Fruit fly (Drosophila melanogaster): Measurements from ENCODE around the gene CG3704.

CG3704 gene

DNA sequence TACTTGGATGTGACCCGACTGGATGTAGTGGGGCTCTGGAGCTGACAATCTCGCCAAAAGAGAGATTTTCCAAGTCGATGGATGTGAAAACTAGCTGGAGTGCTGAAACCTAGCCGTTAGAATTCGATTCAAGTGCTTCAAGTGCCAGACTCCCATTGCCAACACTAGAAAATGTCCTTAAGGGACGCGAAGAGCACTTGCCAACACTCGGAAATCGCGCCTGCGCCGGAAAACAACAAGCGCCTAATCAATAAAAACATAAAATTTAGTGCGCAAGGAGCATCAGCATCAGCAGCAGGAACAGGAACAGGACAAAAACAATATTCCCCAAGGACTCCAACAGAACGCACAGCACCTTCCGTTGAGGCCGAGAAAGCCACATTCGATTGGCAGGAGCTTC is 7.7 kb downstream of the CG3704 start:
- no peak for TF ChIP-seq CG17801 (GFP tag; optimal IDR thresholded peaks at IDR 0.05; ENCODE audit: partially characterized antibody)

DNA sequence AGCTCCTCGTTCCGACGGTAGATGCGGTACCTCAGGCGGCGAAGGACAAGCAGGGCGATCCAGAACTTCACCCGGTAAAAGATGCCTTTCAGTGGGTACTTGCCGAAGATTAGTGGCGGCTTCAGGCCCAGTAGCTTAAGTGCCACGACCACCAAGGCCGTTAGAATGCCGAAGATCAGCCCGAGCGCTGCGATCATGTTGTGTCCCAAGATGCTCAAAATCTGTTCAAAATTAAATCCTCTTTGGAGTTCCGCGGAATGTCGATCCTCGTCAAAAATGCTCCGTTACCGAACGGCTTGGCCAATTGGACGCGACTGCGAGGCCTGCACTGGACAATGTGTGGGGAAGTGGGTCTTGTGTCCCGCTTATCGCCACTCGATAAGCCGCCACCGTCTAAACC is 8.4 kb downstream of the CG3704 start, which contains the start of the genes CG32815 and CG3706:
Gene CG32815, plus strand, starts transcription at position 301 of the 400 bp plus-strand sequence.
Gene CG3706, minus strand, starts transcription at position 310 of the 400 bp plus-strand sequence.
- no peak for TF ChIP-seq CG17801 (GFP tag; optimal IDR thresholded peaks at IDR 0.05; ENCODE audit: partially characterized antibody)

DNA sequence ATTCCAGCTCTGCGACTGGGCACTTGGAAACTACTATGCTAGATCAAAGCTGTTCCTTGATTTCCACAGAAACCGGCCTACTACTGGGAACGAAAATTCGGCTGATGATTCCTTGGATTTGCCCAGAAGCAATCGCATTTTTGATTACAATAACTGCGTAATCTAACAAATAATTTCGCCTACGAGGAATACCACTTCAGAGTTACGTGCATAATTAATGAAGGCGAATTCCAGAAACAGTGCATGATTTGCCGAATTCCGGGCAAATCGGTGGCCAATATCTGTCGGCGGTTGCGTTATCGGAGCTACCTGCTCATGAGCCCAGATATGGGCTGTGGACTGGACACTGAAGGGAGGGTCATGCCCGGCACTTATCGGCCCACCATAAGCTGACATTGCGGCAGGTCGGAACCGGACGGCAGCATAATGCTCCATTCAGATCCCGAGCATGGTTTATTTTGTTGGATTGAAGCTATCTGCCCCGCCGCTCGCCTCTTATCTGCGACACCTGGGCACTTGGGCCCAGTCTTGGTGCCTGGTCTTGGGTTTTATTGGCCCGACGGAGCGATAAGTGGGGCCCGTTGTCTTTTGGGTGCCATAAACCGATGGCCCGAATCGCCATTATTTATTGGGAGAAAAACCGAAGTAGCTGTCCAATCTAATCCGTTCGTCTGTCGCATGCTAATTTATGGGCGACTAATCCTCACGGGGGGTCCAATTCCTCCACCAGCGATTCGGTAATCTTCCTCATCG is 10.4 kb downstream of the CG3704 start, which contains the start of gene CG3708:
Gene CG3708, minus strand, starts transcription at position 51 of the 753 bp plus-strand sequence.
- TF ChIP-seq CG17801 (GFP tag; optimal IDR thresholded peaks at IDR 0.05; ENCODE audit: partially characterized antibody) = no peak

DNA sequence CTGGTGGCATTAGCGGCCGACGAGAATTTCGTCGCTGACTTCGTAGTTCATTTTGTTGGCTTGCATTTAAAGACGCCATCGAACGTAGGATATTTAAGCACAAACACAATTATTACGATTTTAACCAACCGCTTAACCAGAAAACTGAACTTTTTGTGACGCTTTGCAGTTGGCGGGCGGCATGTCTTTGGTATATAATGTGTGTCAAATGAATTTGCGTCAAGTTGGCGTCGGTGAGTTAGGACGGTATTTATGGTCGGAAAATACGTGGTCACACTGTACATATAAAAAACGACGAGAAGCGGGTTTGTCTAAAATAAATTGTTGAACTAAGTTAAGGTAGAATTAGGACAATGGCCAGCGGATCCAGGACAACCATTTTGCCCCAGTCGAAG is 12.7 kb downstream of the CG3704 start, which contains the start of the genes CG43867 and MED22:
Gene CG43867, minus strand, starts transcription at position 113 of the 395 bp plus-strand sequence.
Gene MED22, plus strand, starts transcription at position 277 of the 395 bp plus-strand sequence.
- TF ChIP-seq CG17801 (GFP tag; optimal IDR thresholded peaks at IDR 0.05; ENCODE audit: partially characterized antibody) = no peak

DNA sequence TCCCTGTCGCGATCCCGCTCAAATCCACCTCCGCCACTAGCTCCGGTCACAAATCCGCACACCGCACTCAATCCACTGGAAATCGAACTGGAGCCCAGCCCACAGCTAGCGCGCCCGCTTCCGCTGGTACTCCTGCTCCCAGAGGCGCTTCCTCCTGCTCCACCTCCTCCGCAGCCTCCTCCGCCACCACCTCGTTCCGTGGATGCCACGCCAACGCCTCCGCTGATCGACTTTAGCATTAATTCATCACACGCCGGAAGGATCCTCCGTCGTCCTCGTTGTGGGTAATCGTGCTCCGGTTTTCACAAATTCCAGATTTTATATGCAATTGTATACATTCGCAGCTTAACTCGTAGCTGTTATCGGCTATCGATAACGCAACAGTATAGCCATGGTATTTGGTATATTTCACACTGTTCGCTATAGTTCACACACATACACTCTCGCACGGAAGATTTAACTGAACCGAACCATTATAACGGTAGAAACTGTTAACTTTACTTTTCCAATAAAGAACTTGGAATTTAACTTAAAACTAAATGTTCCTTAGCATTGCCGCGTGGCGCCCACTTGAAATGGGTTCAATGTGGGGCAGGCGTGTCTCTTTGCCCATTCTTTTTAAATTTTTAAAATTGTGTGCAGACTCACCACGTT is 13.3 kb downstream of the CG3704 start, which contains the start of gene Lztr1:
Gene Lztr1, minus strand, starts transcription at position 374 of the 654 bp plus-strand sequence.
- no peak for TF ChIP-seq CG17801 (GFP tag; optimal IDR thresholded peaks at IDR 0.05; ENCODE audit: partially characterized antibody)

DNA sequence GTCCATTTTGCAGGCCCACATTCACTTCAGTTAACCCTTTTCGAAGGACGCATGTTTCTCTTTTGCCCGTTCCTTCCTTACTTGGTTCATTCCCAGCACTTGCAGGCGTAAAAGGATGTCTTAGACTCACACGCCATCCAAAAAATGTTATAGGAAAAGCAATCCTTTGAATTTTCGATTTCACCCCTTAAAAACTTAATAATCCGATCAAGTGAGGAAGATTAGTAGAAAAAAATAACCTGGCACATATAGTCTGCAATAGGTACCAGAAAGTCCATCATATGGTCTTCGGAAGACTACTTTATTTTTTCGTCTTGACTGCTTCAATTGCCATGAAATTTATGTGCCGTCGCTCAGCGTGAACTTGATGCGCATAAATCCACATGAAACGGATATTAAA is 19.2 kb downstream of the CG3704 start:
- no peak for TF ChIP-seq CG17801 (GFP tag; optimal IDR thresholded peaks at IDR 0.05; ENCODE audit: partially characterized antibody)

DNA sequence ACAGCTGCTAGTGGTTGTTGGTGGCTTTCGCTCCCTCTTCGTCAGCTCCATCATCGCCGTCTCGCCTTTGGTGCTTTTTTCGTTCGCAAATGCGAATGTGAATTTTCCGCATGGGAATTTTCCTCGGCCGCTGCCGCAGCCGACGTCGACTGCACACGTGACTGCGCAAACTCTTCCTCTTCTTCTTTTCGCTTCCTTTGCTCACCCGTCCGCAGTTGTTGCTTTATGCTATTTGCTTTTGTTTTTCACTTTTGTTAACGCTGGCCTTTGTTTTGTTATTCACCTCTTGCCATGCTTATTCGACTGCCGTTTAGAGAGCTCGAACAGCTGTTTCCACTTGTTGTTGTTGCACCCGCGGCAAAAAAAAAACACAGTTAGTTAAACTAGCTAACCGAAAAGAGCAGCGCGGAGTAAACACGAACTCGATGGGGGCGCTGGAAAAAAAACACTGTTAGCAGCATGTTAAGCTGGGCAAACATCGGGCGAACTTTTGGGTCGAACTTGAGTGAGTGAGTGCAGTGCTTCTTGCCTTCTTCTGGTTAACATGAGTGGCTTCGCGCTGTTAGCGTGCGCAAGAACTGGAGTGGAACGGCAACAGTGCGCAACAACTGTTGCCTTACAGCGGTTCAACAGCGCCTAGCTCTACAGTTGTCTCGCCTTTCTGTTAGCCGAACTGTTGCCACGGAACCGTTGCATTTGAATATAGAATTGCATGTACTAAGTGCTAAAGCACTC is 31.7 kb downstream of the CG3704 start:
- TF ChIP-seq CG17801 (GFP tag; optimal IDR thresholded peaks at IDR 0.05; ENCODE audit: partially characterized antibody) = no peak

DNA sequence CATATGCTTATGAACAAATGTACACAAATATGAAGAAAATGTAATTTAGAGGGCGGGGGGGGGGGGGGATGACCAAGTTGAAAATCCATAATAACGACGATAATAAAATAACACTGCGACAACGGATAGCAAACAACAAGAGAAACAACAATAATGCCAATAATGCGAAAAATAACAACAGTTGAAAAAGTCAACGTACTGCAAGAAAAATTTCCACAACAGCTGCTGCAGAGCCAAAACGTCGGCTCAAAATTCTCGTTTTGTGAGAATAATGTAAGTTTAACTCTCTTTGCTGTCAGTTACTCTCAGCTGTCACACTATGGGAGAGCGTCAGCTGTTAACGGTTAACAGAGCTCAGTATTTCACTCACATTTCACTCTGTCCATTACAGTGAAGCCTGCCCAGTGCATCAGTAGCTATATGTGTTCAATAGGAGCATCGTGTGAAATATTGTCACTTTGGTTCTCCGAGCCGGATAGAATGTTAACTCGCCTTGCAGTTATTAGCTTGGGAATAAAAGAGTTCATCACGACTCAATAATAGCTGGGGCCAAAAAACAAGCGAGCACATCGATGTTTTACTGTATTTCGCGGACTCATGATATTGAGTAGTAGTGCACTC is 39.8 kb downstream of the CG3704 start:
- peak; percentile 96 for TF ChIP-seq CG17801 (GFP tag; optimal IDR thresholded peaks at IDR 0.05; ENCODE audit: partially characterized antibody)

DNA sequence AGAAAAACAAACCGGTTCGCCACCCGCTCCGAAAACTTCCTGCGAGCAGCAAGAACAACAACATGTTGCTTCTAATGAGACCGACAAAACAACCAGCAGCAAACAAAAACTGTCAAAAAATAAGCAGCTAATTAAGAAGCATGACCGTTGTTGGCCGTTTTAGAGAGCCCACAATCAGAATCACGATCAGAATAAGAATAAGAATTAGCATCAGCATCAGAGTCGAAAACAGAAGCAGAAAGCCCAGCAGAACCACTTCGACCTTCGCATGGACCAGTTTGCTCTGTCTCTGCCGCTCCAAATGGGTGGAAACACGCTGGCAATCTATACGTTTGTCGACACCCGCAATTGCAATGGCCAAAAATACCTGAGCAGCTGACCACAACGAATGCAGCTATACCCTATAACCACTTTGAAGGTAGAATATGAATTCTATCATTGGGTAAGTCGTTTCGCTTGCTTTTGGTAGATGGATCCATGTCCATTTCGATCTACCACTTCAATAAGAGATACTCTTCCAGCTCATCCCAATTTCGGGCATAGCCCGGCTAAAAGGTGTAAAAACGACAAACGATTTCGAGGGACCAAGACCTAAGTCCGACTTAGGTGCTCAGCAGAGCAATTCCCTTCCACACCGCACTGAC is 41.1 kb downstream of the CG3704 start:
- TF ChIP-seq CG17801 (GFP tag; optimal IDR thresholded peaks at IDR 0.05; ENCODE audit: partially characterized antibody) = no peak

DNA sequence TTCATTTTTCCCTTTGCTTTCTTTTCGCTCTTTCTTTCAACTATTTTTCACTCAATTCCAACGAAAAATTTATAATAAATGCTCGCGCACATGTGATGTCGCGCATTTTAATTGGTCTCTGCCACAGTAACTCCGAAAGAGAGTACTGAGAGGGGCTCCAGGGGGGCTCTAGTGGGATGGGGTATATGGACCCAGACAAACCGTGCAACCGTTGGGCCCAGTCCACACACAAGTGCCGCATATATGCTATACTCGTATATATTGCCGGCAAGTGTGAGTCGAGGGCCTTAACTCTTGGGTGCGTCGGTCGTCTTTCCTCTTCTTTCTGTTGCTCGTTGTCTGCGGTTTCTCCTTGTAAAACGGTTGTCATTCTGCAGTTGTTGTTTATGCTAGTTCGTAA is 42.2 kb downstream of the CG3704 start:
- no peak for TF ChIP-seq CG17801 (GFP tag; optimal IDR thresholded peaks at IDR 0.05; ENCODE audit: partially characterized antibody)

DNA sequence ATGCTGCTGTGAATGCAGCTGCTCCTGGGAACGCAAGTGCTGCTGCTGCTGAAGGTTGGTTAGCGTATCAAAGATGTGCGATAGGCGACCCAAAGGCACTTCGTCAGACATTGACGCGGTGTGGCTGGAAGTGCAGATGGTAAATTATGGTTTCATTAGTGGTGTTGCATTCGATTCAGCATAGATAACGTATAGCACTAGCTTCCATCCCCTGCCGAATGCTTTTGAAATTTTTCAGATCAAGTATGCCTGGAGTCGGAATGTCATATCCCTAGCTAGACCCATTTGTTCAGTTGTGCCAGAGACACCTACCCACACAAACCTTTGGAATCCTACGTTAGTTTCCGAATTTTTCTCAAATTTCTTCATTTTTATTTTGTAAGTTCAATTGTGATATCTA is 46.4 kb downstream of the CG3704 start, which contains the start of gene CG11663:
Gene CG11663, plus strand, starts transcription at position 301 of the 400 bp plus-strand sequence.
- TF ChIP-seq CG17801 (GFP tag; optimal IDR thresholded peaks at IDR 0.05; ENCODE audit: partially characterized antibody) = no peak
